Worm (Caenorhabditis elegans) whole organism, young adult: ENCODE data around the gene lron-5.

Experiments used
- F23B12.7 ChIP-seq: sonication (generic microtip); optimal IDR thresholded peaks from 2 replicates; lab custom pipeline; 2017; ENCODE audit warnings: missing genetic modification characterization, mild to moderate bottlenecking, missing compliant biosample characterization, antibody characterized with exemption, moderate library complexity; ENCODE audit not compliant: insufficient read depth
- F37B4.10 ChIP-seq: fragments of 200-800 bp; sonication (Bioruptor generic); IDR thresholded peaks from 2 replicates; pipeline ENCODE4 v1.3.6; 2022; ENCODE audit warnings: missing genetic modification characterization, missing compliant biosample characterization
- F39B2.1 ChIP-seq: fragments of 200-800 bp; sonication (Bioruptor generic); IDR thresholded peaks from 2 replicates; pipeline ENCODE4 v1.3.6; 2022; ENCODE audit warnings: missing genetic modification reagents, missing genetic modification characterization, missing compliant biosample characterization
- K12H6.12 ChIP-seq: fragments of 200-800 bp; sonication (Bioruptor generic); optimal IDR thresholded peaks from 2 replicates; lab custom pipeline; 2018; ENCODE audit warnings: mild to moderate bottlenecking, missing genetic modification characterization, missing compliant biosample characterization
- T26A5.8 ChIP-seq: sonication (generic microtip); optimal IDR thresholded peaks from 2 replicates; lab custom pipeline; 2016; ENCODE audit warnings: missing genetic modification characterization, missing compliant biosample characterization
- ama-1 ChIP-seq, 3 experiments: fragments of 150-350 bp in 1 of 3; sonication (generic microtip) in 2 of 3; optimal IDR thresholded peaks; 2 replicates each; lab custom pipeline; 2014 to 2018; ENCODE audit warnings: missing biosample characterization in 2 of 3, missing genetic modification characterization in 2 of 3, missing genetic modification reagents in 2 of 3
- aptf-2 ChIP-seq: fragments of 200-800 bp; sonication (Bioruptor generic); conservative IDR thresholded peaks from 2 replicates; pipeline ENCODE4 v1.3.6; 2022; ENCODE audit warnings: missing genetic modification reagents, missing genetic modification characterization, missing compliant biosample characterization
- attf-5 ChIP-seq: fragments of 200-800 bp; sonication (Bioruptor generic); optimal IDR thresholded peaks from 2 replicates; lab custom pipeline; 2018; ENCODE audit warnings: mild to moderate bottlenecking, missing genetic modification characterization, missing compliant biosample characterization
- bed-1 ChIP-seq: fragments of 200-800 bp; sonication (Bioruptor generic); IDR thresholded peaks from 2 replicates; pipeline ENCODE4 v1.3.6; 2022; ENCODE audit warnings: missing genetic modification reagents, missing genetic modification characterization, missing compliant biosample characterization
- ceh-91 ChIP-seq: fragments of 200-800 bp; sonication (Bioruptor generic); IDR thresholded peaks from 2 replicates; pipeline ENCODE4 v1.3.6; 2022; ENCODE audit warnings: missing genetic modification reagents, missing genetic modification characterization, missing compliant biosample characterization
- chd-7 ChIP-seq: sonication (generic microtip); optimal IDR thresholded peaks from 2 replicates; lab custom pipeline; 2016; ENCODE audit warnings: mild to moderate bottlenecking, missing genetic modification characterization, moderate library complexity, missing compliant biosample characterization
- dox-1 ChIP-seq: fragments of 200-800 bp; sonication (Bioruptor generic); IDR thresholded peaks from 2 replicates; pipeline ENCODE4 v1.3.6; 2022; ENCODE audit warnings: missing genetic modification reagents, missing genetic modification characterization, missing compliant biosample characterization
- efl-1 ChIP-seq: fragments of 150-350 bp; optimal IDR thresholded peaks from 2 replicates; lab custom pipeline; 2014; ENCODE audit warnings: missing biosample characterization, missing genetic modification reagents, missing genetic modification characterization
- egl-18 ChIP-seq: fragments of 200-800 bp; sonication (Bioruptor generic); IDR thresholded peaks from 2 replicates; pipeline ENCODE4 v1.3.6; 2022; ENCODE audit warnings: missing genetic modification reagents, missing genetic modification characterization, missing compliant biosample characterization
- ets-4 ChIP-seq: fragments of 200-800 bp; sonication (Bioruptor generic); optimal IDR thresholded peaks from 2 replicates; lab custom pipeline; 2018; ENCODE audit warnings: mild to moderate bottlenecking, missing genetic modification characterization, missing compliant biosample characterization
- hlh-26 ChIP-seq: fragments of 200-800 bp; sonication (Bioruptor generic); conservative IDR thresholded peaks from 2 replicates; pipeline ENCODE4 v1.3.6; 2022; ENCODE audit warnings: missing genetic modification reagents, missing genetic modification characterization, missing compliant biosample characterization
- hrde-1 ChIP-seq: sonication (generic microtip); optimal IDR thresholded peaks from 2 replicates; lab custom pipeline; 2016; ENCODE audit warnings: missing genetic modification characterization, mild to moderate bottlenecking, missing compliant biosample characterization, moderate library complexity, missing genotype, missing genetic modification reagents, borderline replicate concordance
- hsf-1 ChIP-seq: fragments of 200-800 bp; sonication (Bioruptor generic); IDR thresholded peaks from 2 replicates; pipeline ENCODE4 v1.3.6; 2022; ENCODE audit warnings: missing genetic modification reagents, missing genetic modification characterization, missing compliant biosample characterization
- lin-26 ChIP-seq: fragments of 200-800 bp; sonication (Bioruptor generic); IDR thresholded peaks from 2 replicates; pipeline ENCODE4 v1.3.6; 2022; ENCODE audit warnings: missing genetic modification reagents, missing genetic modification characterization, missing compliant biosample characterization
- lin-35 ChIP-seq, 3 experiments: fragments of 150-350 bp in 2 of 3; sonication (generic microtip) in 1 of 3; optimal IDR thresholded peaks; 2 replicates each; lab custom pipeline; 2014 to 2018; ENCODE audit warnings: missing biosample characterization in 3 of 3, missing genetic modification characterization in 3 of 3, missing genetic modification reagents in 3 of 3
- lsy-27 ChIP-seq: sonication (generic microtip); optimal IDR thresholded peaks from 2 replicates; lab custom pipeline; 2017; ENCODE audit warnings: missing genetic modification characterization, mild to moderate bottlenecking, missing compliant biosample characterization, antibody characterized with exemption, missing genotype, borderline replicate concordance; ENCODE audit not compliant: insufficient read depth
- madf-6 ChIP-seq: fragments of 200-800 bp; sonication (Bioruptor generic); IDR thresholded peaks from 2 replicates; pipeline ENCODE4 v1.3.6; 2022; ENCODE audit warnings: missing genetic modification reagents, missing genetic modification characterization, missing compliant biosample characterization
- madf-8 ChIP-seq: fragments of 200-800 bp; sonication (Bioruptor generic); conservative IDR thresholded peaks from 2 replicates; pipeline ENCODE4 v1.3.6; 2022; ENCODE audit warnings: missing genetic modification reagents, missing genetic modification characterization, missing compliant biosample characterization
- nfyb-1 ChIP-seq: fragments of 200-800 bp; sonication (Bioruptor generic); IDR thresholded peaks from 2 replicates; pipeline ENCODE4 v1.3.6; 2022; ENCODE audit warnings: missing genetic modification reagents, missing genetic modification characterization, missing compliant biosample characterization
- nhr-120 ChIP-seq: fragments of 200-800 bp; sonication (Bioruptor generic); IDR thresholded peaks from 2 replicates; pipeline ENCODE4 v1.3.6; 2022; ENCODE audit warnings: missing genetic modification characterization, missing compliant biosample characterization
- nhr-80 ChIP-seq: sonication (generic microtip); optimal IDR thresholded peaks from 2 replicates; lab custom pipeline; 2016; ENCODE audit warnings: missing genetic modification characterization, missing compliant biosample characterization
- rcor-1 ChIP-seq: fragments of 200-800 bp; sonication (Bioruptor generic); IDR thresholded peaks from 2 replicates; pipeline ENCODE4 v1.3.6; 2022; ENCODE audit warnings: missing genetic modification reagents, missing genetic modification characterization, missing compliant biosample characterization
- snpc-4 ChIP-seq, 5 experiments: fragments of 150-350 bp in 1 of 5; sonication (generic microtip) in 4 of 5; optimal IDR thresholded peaks; 2 replicates each; lab custom pipeline; 2014 to 2018; ENCODE audit warnings: missing genetic modification characterization in 5 of 5, missing biosample characterization in 3 of 5, antibody characterized with exemption in 2 of 5, mild to moderate bottlenecking in 2 of 5, missing compliant biosample characterization in 2 of 5, missing genotype in 2 of 5, moderate library complexity in 2 of 5, missing genetic modification reagents in 1 of 5
- tbx-9 ChIP-seq: sonication (generic microtip); optimal IDR thresholded peaks from 2 replicates; lab custom pipeline; 2016; ENCODE audit warnings: borderline replicate concordance, missing genetic modification characterization, inconsistent platforms, missing compliant biosample characterization
- ztf-26 ChIP-seq: sonication (generic microtip); optimal IDR thresholded peaks from 2 replicates; lab custom pipeline; 2017; ENCODE audit warnings: missing genetic modification characterization, missing compliant biosample characterization

The lron-5 gene

DNA sequence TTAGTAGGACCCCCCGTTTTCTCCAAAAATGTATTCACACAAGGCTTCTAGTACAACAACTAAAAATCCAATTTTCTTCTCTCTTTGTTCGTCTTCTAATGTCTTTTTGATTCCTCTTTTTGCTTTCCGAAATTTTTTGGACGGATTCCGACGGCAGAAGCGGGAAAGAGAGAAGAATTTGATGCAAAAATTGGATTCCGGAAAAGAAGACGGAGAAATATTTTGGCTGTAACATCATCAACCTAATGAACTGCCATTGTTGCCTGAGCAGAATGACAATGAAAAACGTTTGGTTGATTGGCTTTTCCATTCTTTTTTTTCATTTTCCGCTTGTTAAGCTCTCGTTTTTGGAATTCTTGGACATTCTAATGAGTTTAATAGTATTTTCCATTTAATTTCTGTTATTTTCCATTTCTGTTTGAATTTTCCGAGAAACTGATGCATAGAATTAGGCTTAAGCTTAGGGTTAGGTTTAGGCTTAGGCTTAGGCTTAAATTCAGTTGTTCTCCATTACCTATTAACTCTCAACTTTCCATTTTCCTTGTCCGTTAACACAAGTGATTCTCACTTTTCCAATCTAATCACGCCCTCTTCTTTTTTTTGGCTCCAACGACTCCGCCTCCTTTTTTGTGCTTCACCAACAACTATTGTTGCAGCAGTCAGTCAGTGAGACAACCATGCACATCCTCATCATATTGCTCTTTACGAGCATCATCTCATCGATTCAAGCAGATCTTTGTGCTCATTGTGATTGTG is at the start of gene lron-5:
Gene lron-5, plus strand, starts transcription at position 655 of the 756 bp plus-strand sequence.
- TF ChIP-seq bed-1 (GFP tag; lab: Robert Waterston, UW) (no peak), T26A5.8 (no peak), F37B4.10 (GFP tag; lab: Robert Waterston, UW) (no peak), lin-26 (GFP tag; lab: Robert Waterston, UW) (no peak), hsf-1 (GFP tag; lab: Robert Waterston, UW) (no peak), ztf-26 (tag; lab: Kevin White, UChicago) (no peak), ama-1 (optimal IDR thresholded peaks at IDR 0.05; lab: Kevin White, UChicago) (no peak), ama-1 (GFP tag; optimal IDR thresholded peaks at IDR 0.05; lab: Kevin White, UChicago) (no peak), egl-18 (GFP tag; lab: Robert Waterston, UW) (no peak), madf-8 (GFP tag; lab: Robert Waterston, UW) (no peak), snpc-4 (GFP tag; optimal IDR thresholded peaks at IDR 0.05; lab: Kevin White, UChicago) (no peak), snpc-4 (tag; optimal IDR thresholded peaks at IDR 0.05; lab: Kevin White, UChicago) (no peak), K12H6.12 (tag; lab: Kevin White, UChicago) (no peak), ets-4 (no peak), dox-1 (GFP tag; lab: Robert Waterston, UW) (no peak), F39B2.1 (GFP tag; lab: Robert Waterston, UW) (no peak), nhr-120 (GFP tag; lab: Robert Waterston, UW) (no peak)
- TF ChIP-seq, all 124 proteins: peak for 0

DNA sequence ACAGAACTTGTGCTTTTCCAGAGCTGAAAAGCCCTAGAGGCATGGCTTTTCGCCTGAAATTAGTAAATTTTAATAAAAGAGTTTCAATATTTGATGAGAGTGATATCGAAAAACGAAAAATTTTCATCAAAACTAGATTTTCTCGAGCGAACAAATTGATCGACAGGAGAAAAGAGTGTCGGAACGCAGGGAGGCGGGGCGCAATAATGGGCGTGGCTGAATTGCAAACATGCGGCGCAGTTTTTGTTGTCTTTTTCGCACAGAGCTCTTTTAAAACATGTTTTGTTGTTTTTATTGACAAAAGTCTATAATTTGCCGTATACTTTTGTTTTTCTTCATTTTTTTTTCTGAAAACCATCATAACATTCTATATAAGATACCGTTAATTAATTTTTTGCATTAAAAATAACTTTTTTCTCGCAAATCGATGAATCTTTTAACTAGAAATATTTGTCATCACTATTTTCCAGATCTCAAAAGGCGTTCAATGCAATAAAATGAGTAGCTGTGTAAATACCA is 44.4 kb upstream of the lron-5 start, which contains the start of the genes sel-5 and wdr-48:
Gene sel-5, minus strand, starts transcription at position 53 of the 519 bp plus-strand sequence.
Gene wdr-48, plus strand, starts transcription at position 469 of the 519 bp plus-strand sequence.
- peak; percentile 28 for TF ChIP-seq nhr-80
- TF ChIP-seq ceh-91 (GFP tag; lab: Robert Waterston, UW), result no peak
- TF ChIP-seq rcor-1 (GFP tag; lab: Robert Waterston, UW), result no peak
- no peak for TF ChIP-seq madf-6 (GFP tag; lab: Robert Waterston, UW)
- TF ChIP-seq efl-1 (GFP tag; lab: Kevin White, UChicago), result no peak
- no peak for TF ChIP-seq snpc-4 (GFP tag; optimal IDR thresholded peaks at IDR 0.05; lab: Kevin White, UChicago)
- peak in 2 of 4 experiments; percentile 22 to 26 for TF ChIP-seq snpc-4 (tag; optimal IDR thresholded peaks at IDR 0.05; lab: Kevin White, UChicago)
- no peak for TF ChIP-seq hlh-26 (GFP tag; lab: Robert Waterston, UW)
- peak; percentile 15 for TF ChIP-seq attf-5 (GFP tag; lab: Kevin White, UChicago)
- TF ChIP-seq F23B12.7 (tag; lab: Kevin White, UChicago), result peak; percentile 52
- no peak for TF ChIP-seq lin-35 (GFP tag; optimal IDR thresholded peaks at IDR 0.05; lab: Kevin White, UChicago)
- no peak for TF ChIP-seq madf-8 (GFP tag; lab: Robert Waterston, UW)

DNA sequence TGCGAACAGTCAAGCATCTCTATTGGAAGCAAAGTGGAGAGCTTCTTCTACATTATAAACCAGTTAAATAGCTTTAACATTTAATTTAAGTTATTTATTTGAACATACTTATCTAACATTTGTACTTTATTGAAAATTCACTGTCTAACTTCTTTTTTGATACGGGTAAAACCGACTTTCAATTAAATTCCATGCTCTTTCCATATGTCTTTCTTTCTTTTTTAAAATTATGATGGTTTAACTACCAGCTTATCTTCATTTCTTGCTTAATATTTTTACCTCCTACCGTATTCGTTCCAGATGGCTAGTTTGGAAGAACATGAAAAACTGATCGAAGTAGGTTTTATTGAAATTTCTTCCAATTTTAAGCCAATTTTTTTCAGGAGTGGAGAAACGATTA is 41.3 kb upstream of the lron-5 start, which contains the start of gene F35G12.12:
Gene F35G12.12, plus strand, starts transcription at position 301 of the 400 bp plus-strand sequence.
- TF ChIP-seq hrde-1 (tag; lab: Kevin White, UChicago) (no peak), lsy-27 (tag; lab: Kevin White, UChicago) (no peak), tbx-9 (tag; lab: Kevin White, UChicago) (no peak)

DNA sequence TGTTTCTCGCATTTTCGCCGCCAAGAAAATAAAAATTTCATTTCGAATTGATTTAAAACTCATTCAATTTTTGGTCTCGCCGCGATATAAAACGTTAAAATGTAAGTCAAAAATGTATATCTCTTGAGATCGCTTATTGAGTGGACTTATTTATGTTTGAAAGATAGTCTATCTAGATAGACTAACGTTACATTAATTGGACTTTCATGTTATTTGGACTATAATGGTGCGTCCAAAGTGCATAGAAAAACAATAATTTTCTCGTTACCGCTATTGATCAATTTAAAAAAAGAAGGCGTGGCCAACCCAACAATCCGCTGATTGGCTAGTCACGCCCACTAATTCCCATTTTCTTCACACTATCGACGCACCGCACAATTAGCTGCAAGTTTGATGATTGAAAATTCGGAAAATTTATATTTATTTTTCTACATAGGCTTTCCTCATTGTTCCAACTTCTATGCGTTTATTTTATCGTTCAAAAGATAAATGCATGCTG is 38.7 kb upstream of the lron-5 start, which contains the start of gene F35G12.5:
Gene F35G12.5, plus strand, starts transcription at position 51 of the 499 bp plus-strand sequence.
- TF ChIP-seq chd-7 (tag; lab: Kevin White, UChicago) (no peak), aptf-2 (GFP tag; lab: Robert Waterston, UW) (no peak), nfyb-1 (GFP tag; lab: Robert Waterston, UW) (peak; percentile 81)
